Fruit fly (Drosophila melanogaster) Kc167 (cell line): ENCODE data around the gene CG42554.

Experiments
- Myc ChIP-seq: fragments of >200 bp; optimal IDR thresholded peaks from 2 replicates; lab custom pipeline; 2017; ENCODE audit warnings: missing external identifiers
- Sin3A ChIP-seq: fragments of >200 bp; optimal IDR thresholded peaks from 2 replicates; lab custom pipeline; 2018; ENCODE audit warnings: missing external identifiers
- h ChIP-seq: fragments of >200 bp; optimal IDR thresholded peaks from 3 replicates; lab custom pipeline; 2018; ENCODE audit warnings: missing external identifiers
- insv ChIP-seq: fragments of >200 bp; optimal IDR thresholded peaks from 3 replicates; lab custom pipeline; 2018; ENCODE audit warnings: missing external identifiers
- ttk ChIP-seq: sonication (Bioruptor generic); optimal IDR thresholded peaks from 2 replicates; lab custom pipeline; 2017; ENCODE audit warnings: missing external identifiers

DNA sequence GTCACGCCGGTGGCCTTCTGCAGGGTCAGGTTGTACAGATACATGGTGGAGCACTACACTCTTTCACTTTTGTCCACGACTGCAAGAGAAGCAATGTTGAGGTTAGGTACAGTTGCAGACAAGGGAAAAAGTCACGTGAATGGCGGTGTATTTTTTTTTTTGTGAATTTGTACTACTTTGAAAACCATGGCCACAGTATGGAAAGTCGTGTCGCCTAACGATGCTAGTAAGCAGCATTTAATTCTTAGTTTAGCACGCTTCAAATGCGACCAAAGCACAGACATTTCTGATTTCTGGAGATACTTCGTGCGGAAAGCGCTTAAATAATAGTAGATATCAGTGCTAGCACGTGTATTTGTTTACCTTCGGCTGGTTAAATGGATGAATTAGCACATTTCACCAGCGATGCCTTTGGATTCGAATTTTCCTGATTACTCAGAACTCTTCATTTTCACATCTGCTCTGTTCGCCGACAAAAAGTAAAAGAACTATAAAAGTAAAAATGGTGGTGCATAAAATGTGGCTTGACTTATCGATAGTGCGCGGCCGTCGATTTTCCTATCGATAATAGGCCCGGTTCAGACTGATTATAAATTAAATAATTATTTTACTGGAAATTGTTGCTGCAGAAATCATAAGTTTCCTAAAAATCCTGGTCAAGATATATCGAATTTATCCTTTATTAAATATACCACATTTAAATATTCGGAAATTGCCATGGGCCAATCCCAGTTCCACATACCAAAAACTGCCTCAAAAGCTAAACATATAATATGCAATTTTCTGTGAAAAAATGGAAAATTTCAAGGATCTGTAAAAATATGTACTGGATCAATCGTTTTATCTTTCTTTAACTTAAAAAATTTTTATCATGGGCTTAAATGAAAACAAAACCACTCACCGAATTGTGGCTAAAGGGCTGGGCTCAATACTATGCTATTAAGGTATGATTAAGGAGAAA, 2.3 kb upstream of the CG42554 start, which contains the start of gene Sf3b3:
- TF ChIP-seq h = no peak
- TF ChIP-seq Myc (lab: Kevin White, UChicago) = no peak
- TF ChIP-seq ttk (lab: Kevin White, UChicago) = no peak
- no peak for TF ChIP-seq Sin3A (lab: Kevin White, UChicago)
- no peak for TF ChIP-seq insv (lab: Kevin White, UChicago)
